Worm (Caenorhabditis elegans): Measurements from ENCODE around the gene D1054.9.

DNA sequence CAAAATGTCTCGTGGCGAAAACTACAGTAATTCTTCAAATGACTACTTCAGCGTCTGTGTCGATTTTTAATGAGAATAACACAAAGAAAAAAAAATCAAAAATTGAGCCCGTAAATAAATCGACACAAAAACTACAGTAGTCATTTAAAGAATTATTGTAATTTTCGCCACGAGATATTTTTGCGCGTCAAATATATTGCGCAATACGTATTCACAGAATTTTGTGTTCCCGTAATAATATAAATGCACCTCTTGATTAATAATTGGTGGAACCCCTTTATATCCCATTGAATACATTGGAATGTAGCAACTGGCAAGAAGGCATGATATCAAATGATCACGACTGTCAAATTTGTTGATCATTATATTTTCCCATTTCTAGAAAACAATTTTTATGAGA lies 22.0 kb downstream of the D1054.9 start:
- no peak for TF ChIP-seq ztf-26 (tag; optimal IDR thresholded peaks at IDR 0.05)
- TF ChIP-seq dox-1 (GFP tag; IDR thresholded peaks at IDR 0.05), result no peak
- TF ChIP-seq sptf-2 (GFP tag; optimal IDR thresholded peaks at IDR 0.05), result no peak
- no peak for TF ChIP-seq him-1 (tag; optimal IDR thresholded peaks at IDR 0.05)
- no peak for TF ChIP-seq snpc-4 (GFP tag; optimal IDR thresholded peaks at IDR 0.05)
- no peak for TF ChIP-seq snpc-4 (tag; optimal IDR thresholded peaks at IDR 0.05)
- TF ChIP-seq egl-44 (GFP tag; IDR thresholded peaks at IDR 0.05), result no peak
- no peak for TF ChIP-seq nfya-1 (tag; optimal IDR thresholded peaks at IDR 0.05; ENCODE audit: borderline replicate concordance, insufficient read depth)
- TF ChIP-seq ama-1 (optimal IDR thresholded peaks at IDR 0.05), result no peak
- TF ChIP-seq ama-1 (GFP tag; optimal IDR thresholded peaks at IDR 0.05), result no peak
- no peak for TF ChIP-seq F10E7.11 (tag; optimal IDR thresholded peaks at IDR 0.05)
- no peak for TF ChIP-seq chd-7 (tag; optimal IDR thresholded peaks at IDR 0.05)
- TF ChIP-seq unc-62 (GFP tag; optimal IDR thresholded peaks at IDR 0.05), result no peak
- TF ChIP-seq snpc-1.3 (tag; optimal IDR thresholded peaks at IDR 0.05; ENCODE audit: insufficient read depth), result no peak
- TF ChIP-seq lin-35 (GFP tag; optimal IDR thresholded peaks at IDR 0.05), result no peak
- no peak for TF ChIP-seq F52B5.7 (tag; optimal IDR thresholded peaks at IDR 0.05)

Measured in whole organism, young adult.